Worm (Caenorhabditis elegans) whole organism, L4 larva: Measurements from ENCODE around the gene mvb-12.

Experiments used
- ces-1 ChIP-seq: fragments of 150-350 bp; sonication (generic microtip); optimal IDR thresholded peaks from 4 replicates; lab custom pipeline; 2014; ENCODE audit warnings: missing biosample characterization, missing genetic modification reagents, missing genetic modification characterization
- dmd-6 ChIP-seq: fragments of 200-800 bp; sonication (Bioruptor generic); IDR thresholded peaks from 2 replicates; pipeline ENCODE4 v1.3.6; 2022; ENCODE audit warnings: missing genetic modification reagents, missing genetic modification characterization, missing compliant biosample characterization
- dpl-1 ChIP-seq: fragments of 150-350 bp; optimal IDR thresholded peaks from 2 replicates; lab custom pipeline; 2014; ENCODE audit warnings: missing biosample characterization, missing genetic modification reagents, missing genetic modification characterization
- dve-1 ChIP-seq: sonication (generic microtip); optimal IDR thresholded peaks from 2 replicates; lab custom pipeline; 2017; ENCODE audit warnings: antibody characterized with exemption, mild to moderate bottlenecking, missing genetic modification characterization, missing compliant biosample characterization; ENCODE audit not compliant: insufficient read depth
- fkh-10 ChIP-seq: fragments of 150-350 bp; optimal IDR thresholded peaks from 2 replicates; lab custom pipeline; 2014; ENCODE audit warnings: missing biosample characterization, missing genetic modification reagents, missing genetic modification characterization
- mdl-1 ChIP-seq, 2 experiments: fragments of 150-350 bp in 1 of 2; sonication (generic microtip) in 1 of 2; optimal IDR thresholded peaks; 2 replicates each; lab custom pipeline; 2014 to 2017; ENCODE audit warnings: missing biosample characterization in 2 of 2, missing genetic modification characterization in 2 of 2
- nhr-28 ChIP-seq: fragments of 150-350 bp; optimal IDR thresholded peaks from 2 replicates; lab custom pipeline; 2014; ENCODE audit warnings: missing biosample characterization, missing genetic modification characterization
- nhr-76 ChIP-seq: fragments of 150-350 bp; optimal IDR thresholded peaks from 2 replicates; lab custom pipeline; 2014; ENCODE audit warnings: missing biosample characterization, missing genetic modification characterization
- tra-1 ChIP-seq: fragments of 200-800 bp; sonication (Bioruptor generic); IDR thresholded peaks from 2 replicates; pipeline ENCODE4 v1.3.6; 2022; ENCODE audit warnings: missing genetic modification reagents, missing genetic modification characterization, missing compliant biosample characterization
- unc-39 ChIP-seq: sonication (generic microtip); optimal IDR thresholded peaks from 2 replicates; lab custom pipeline; 2017; ENCODE audit warnings: missing biosample characterization, missing genetic modification characterization
- unc-62 ChIP-seq, 3 experiments: fragments of 150-350 bp in 1 of 3; sonication (generic microtip); optimal IDR thresholded peaks in 2 of 3; peaks in 1 of 3; 1 replicate in 1 of 3; 2 replicates in 2 of 3; lab custom pipeline; 2014 to 2017; ENCODE audit warnings: missing biosample characterization in 3 of 3, missing genetic modification characterization in 3 of 3, missing genetic modification reagents in 3 of 3, missing genotype in 1 of 3
- vab-7 ChIP-seq: fragments of 200-800 bp; sonication (Bioruptor generic); IDR thresholded peaks from 2 replicates; pipeline ENCODE4 v1.3.6; 2022; ENCODE audit warnings: missing genetic modification reagents, missing genetic modification characterization, missing compliant biosample characterization
- ztf-11 ChIP-seq: fragments of 150-350 bp; optimal IDR thresholded peaks from 2 replicates; lab custom pipeline; 2014; ENCODE audit warnings: missing biosample characterization, missing genetic modification characterization

- peak; percentile 2 for TF ChIP-seq dve-1 (tag; lab: Kevin White, UChicago)
- TF ChIP-seq ces-1, result no peak
- TF ChIP-seq unc-39 (tag; lab: Kevin White, UChicago), result no peak
- no peak for TF ChIP-seq fkh-10
- no peak for TF ChIP-seq nhr-28
- no peak for TF ChIP-seq dmd-6 (GFP tag; lab: Robert Waterston, UW)
- no peak for TF ChIP-seq dpl-1
- no peak for TF ChIP-seq tra-1
- TF ChIP-seq unc-62 (GFP tag; optimal IDR thresholded peaks at IDR 0.05 in 1 of 2; lab: Kevin White, UChicago), result no peak
- no peak for TF ChIP-seq unc-62 (tag; optimal IDR thresholded peaks at IDR 0.05; lab: Kevin White, UChicago)
- TF ChIP-seq vab-7, result no peak
- TF ChIP-seq ztf-11 (tag; lab: Kevin White, UChicago), result no peak
- no peak for TF ChIP-seq mdl-1 (tag; optimal IDR thresholded peaks at IDR 0.05; lab: Kevin White, UChicago)
- TF ChIP-seq nhr-76 (tag; lab: Kevin White, UChicago), result no peak
These were observed 17.6 kb upstream of the mvb-12 start, which contains the start of gene zgpa-1 for ce11 chrIV:7812709-7813108.
